Fruit fly (Drosophila melanogaster): ENCODE data around the gene vap.

Gene vap

dm6 chrX:15983501-15983900 lies 22.1 kb downstream of the vap start, which contains the start of gene Slc25A46a:
Gene Slc25A46a, plus strand, starts transcription at chrX:15983772.
- TF ChIP-seq caup (GFP tag; optimal IDR thresholded peaks at IDR 0.05; ENCODE audit: severe bottlenecking) (no peak), Rx (GFP tag; IDR thresholded peaks at IDR 0.05) (no peak), Nf-YA (GFP tag; IDR thresholded peaks at IDR 0.05) (no peak), seq (GFP tag; IDR thresholded peaks at IDR 0.05) (no peak), pfk (GFP tag; optimal IDR thresholded peaks at IDR 0.05) (no peak), CG13296 (GFP tag; optimal IDR thresholded peaks at IDR 0.05) (no peak), CG10462 (GFP tag; optimal IDR thresholded peaks at IDR 0.05) (no peak), CoRest (tag; optimal IDR thresholded peaks at IDR 0.05) (peak; percentile 20), zfh2 (GFP tag; optimal IDR thresholded peaks at IDR 0.05) (no peak), fd3F (GFP tag; optimal IDR thresholded peaks at IDR 0.05) (no peak), nom (GFP tag; optimal IDR thresholded peaks at IDR 0.05) (no peak), CG10979 (tag; optimal IDR thresholded peaks at IDR 0.05) (no peak), CG18599 (GFP tag; optimal IDR thresholded peaks at IDR 0.05) (no peak), CG5953 (GFP tag; IDR thresholded peaks at IDR 0.05) (no peak), phol (tag; optimal IDR thresholded peaks at IDR 0.05) (peak; percentile 37), CG18262 (tag; optimal IDR thresholded peaks at IDR 0.05) (peak; percentile 4), D19A (tag; optimal IDR thresholded peaks at IDR 0.05) (peak; percentile 21), Ssrp (tag; optimal IDR thresholded peaks at IDR 0.05) (no peak), pb (GFP tag; optimal IDR thresholded peaks at IDR 0.05) (no peak), toy (GFP tag; IDR thresholded peaks at IDR 0.05) (no peak), Gsc (GFP tag; IDR thresholded peaks at IDR 0.05) (no peak), Hsf (GFP tag; optimal IDR thresholded peaks at IDR 0.05) (no peak), CG6854 (GFP tag; optimal IDR thresholded peaks at IDR 0.05) (no peak), scrt (GFP tag; optimal IDR thresholded peaks at IDR 0.05) (no peak), repo (GFP tag; optimal IDR thresholded peaks at IDR 0.05) (no peak), sisA (GFP tag; IDR thresholded peaks at IDR 0.05) (no peak), Ada2b (GFP tag; IDR thresholded peaks at IDR 0.05) (no peak), mam (GFP tag; optimal IDR thresholded peaks at IDR 0.05) (no peak), sna (GFP tag; IDR thresholded peaks at IDR 0.05; ENCODE audit: partially characterized antibody) (no peak), CG30020 (tag; optimal IDR thresholded peaks at IDR 0.05) (peak; percentile 94), CG8290 (GFP tag; optimal IDR thresholded peaks at IDR 0.05) (peak; percentile 12), CG8290 (tag; optimal IDR thresholded peaks at IDR 0.05) (no peak), cg (GFP tag; optimal IDR thresholded peaks at IDR 0.05) (no peak), Poxn (GFP tag; IDR thresholded peaks at IDR 0.05) (no peak), Spps (tag; optimal IDR thresholded peaks at IDR 0.05) (no peak), odd (GFP tag; optimal IDR thresholded peaks at IDR 0.05) (no peak), oc (tag; optimal IDR thresholded peaks at IDR 0.05) (no peak), BtbVII (GFP tag; optimal IDR thresholded peaks at IDR 0.05) (no peak), CG7556 (GFP tag; optimal IDR thresholded peaks at IDR 0.05) (no peak), dmrt99B (tag; optimal IDR thresholded peaks at IDR 0.05) (no peak), sim (GFP tag; IDR thresholded peaks at IDR 0.05) (no peak), CG15514 (GFP tag; optimal IDR thresholded peaks at IDR 0.05) (peak; percentile 20), H2.0 (GFP tag; IDR thresholded peaks at IDR 0.05) (no peak), dan (GFP tag; IDR thresholded peaks at IDR 0.05) (no peak), CG9932 (GFP tag; IDR thresholded peaks at IDR 0.05) (no peak), ewg (GFP tag; optimal IDR thresholded peaks at IDR 0.05) (no peak), Doc3 (GFP tag; IDR thresholded peaks at IDR 0.05; ENCODE audit: partially characterized antibody) (no peak), Dip2 (GFP tag; IDR thresholded peaks at IDR 0.05) (no peak), CG30431 (GFP tag; optimal IDR thresholded peaks at IDR 0.05) (no peak), CG10147 (GFP tag; optimal IDR thresholded peaks at IDR 0.05) (no peak), CG10267 (tag; optimal IDR thresholded peaks at IDR 0.05) (peak; percentile 15), CG15073 (GFP tag; optimal IDR thresholded peaks at IDR 0.05) (no peak)

Measured in whole organism, embryonic.